Fruit fly (Drosophila melanogaster): ENCODE measurements around the gene CG31431.

Gene CG31431

dm6 chr3R:21920495-21920894, 50.0 kb downstream of the CG31431 start:
- TF ChIP-seq noc (tag; optimal IDR thresholded peaks at IDR 0.05): no peak

DNA sequence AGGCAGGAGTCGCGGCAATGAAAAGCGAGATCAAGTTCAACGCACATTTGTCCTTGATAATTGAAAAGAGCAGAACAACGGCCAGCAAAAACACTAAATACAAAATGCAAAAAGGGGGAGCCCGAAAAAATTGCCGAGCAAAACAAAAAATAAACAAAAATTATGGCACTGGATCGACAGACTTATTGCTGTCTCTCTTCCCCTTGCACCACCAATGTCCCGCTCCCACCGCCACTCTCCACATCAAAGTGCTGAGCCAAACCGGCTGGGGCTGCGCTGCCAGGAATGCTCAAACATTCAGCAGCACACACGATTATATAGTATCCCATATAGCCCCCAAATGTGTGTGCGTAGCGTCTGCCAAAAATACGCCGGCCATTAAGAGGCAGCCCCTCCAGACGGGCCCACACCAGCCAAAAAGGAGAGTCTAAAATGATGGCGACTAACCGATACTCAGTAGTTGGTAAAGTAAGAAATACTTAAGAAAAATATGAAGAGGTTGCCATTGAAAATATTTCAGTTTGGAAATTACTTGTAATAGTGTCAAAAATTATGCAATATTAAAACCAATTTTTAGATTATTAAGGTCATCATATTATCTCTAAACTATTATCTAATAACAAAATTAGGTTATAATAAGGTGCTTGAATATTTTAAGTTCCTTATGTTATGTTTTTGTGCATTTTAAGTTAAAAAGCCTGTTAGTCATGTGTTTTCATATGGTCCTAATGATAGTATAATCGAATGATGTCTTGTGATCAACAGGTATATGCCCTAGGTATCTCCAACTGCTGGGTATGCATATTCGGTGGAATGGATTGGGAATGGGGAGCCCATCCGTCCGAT, 51.1 kb downstream of the CG31431 start:
- TF ChIP-seq noc (tag; optimal IDR thresholded peaks at IDR 0.05): no peak

- TF ChIP-seq noc (tag; optimal IDR thresholded peaks at IDR 0.05): no peak
These were observed 51.8 kb downstream of the CG31431 start for dm6 chr3R:21922244-21922643.

- TF ChIP-seq noc (tag; optimal IDR thresholded peaks at IDR 0.05): no peak
These were observed 52.3 kb downstream of the CG31431 start for dm6 chr3R:21922674-21923323.

Data from whole organism, larva.